Worm (Caenorhabditis elegans) whole organism, L2 larva: Measurements from ENCODE around the gene T23F2.4.

Source experiments
- F13H6.1 ChIP-seq: sonication (generic microtip); optimal IDR thresholded peaks from 2 replicates; lab custom pipeline; 2016; ENCODE audit warnings: missing genetic modification characterization, missing compliant biosample characterization
- ama-1 ChIP-seq: fragments of 150-350 bp; optimal IDR thresholded peaks from 2 replicates; lab custom pipeline; 2018; ENCODE audit warnings: inconsistent platforms
- ceh-82 ChIP-seq: fragments of 150-350 bp; optimal IDR thresholded peaks from 2 replicates; lab custom pipeline; 2014; ENCODE audit warnings: missing biosample characterization, missing genetic modification characterization
- fos-1 ChIP-seq: fragments of 150-350 bp; optimal IDR thresholded peaks from 2 replicates; lab custom pipeline; 2014; ENCODE audit warnings: missing biosample characterization, missing genetic modification characterization
- mab-5 ChIP-seq: fragments of 150-350 bp; optimal IDR thresholded peaks from 2 replicates; lab custom pipeline; 2014; ENCODE audit warnings: missing biosample characterization, missing genetic modification characterization
- mbf-1 ChIP-seq: sonication (generic microtip); optimal IDR thresholded peaks from 2 replicates; lab custom pipeline; 2017; ENCODE audit warnings: missing biosample characterization, missing genetic modification characterization
- mdl-1 ChIP-seq, 2 experiments: fragments of 150-350 bp in 1 of 2; sonication (generic microtip) in 1 of 2; optimal IDR thresholded peaks; 2 replicates each; lab custom pipeline; 2017; ENCODE audit warnings: missing biosample characterization in 2 of 2, missing genetic modification characterization in 2 of 2
- sem-4 ChIP-seq: fragments of 150-350 bp; optimal IDR thresholded peaks from 2 replicates; lab custom pipeline; 2014; ENCODE audit warnings: missing biosample characterization, missing genetic modification reagents, missing genetic modification characterization
- skn-1 ChIP-seq: sonication (generic microtip); optimal IDR thresholded peaks from 2 replicates; lab custom pipeline; 2017; ENCODE audit warnings: missing biosample characterization, missing genetic modification characterization
- sma-9 ChIP-seq, 2 experiments: fragments of 150-350 bp in 1 of 2; sonication (generic microtip) in 1 of 2; optimal IDR thresholded peaks; 2 replicates each; lab custom pipeline; 2014 to 2016; ENCODE audit warnings: missing genetic modification characterization in 2 of 2, mild to moderate bottlenecking in 1 of 2, missing biosample characterization in 1 of 2, missing compliant biosample characterization in 1 of 2, missing genetic modification reagents in 1 of 2, moderate library complexity in 1 of 2
- unc-39 ChIP-seq: fragments of 150-350 bp; optimal IDR thresholded peaks from 2 replicates; lab custom pipeline; 2014; ENCODE audit warnings: missing biosample characterization, missing genetic modification characterization
- unc-62 ChIP-seq: fragments of 150-350 bp; optimal IDR thresholded peaks from 2 replicates; lab custom pipeline; 2014; ENCODE audit warnings: missing biosample characterization, missing genetic modification reagents, missing genetic modification characterization
- zag-1 ChIP-seq: fragments of 150-350 bp; optimal IDR thresholded peaks from 2 replicates; lab custom pipeline; 2014; ENCODE audit warnings: missing biosample characterization, missing genetic modification characterization
- ztf-4 ChIP-seq: fragments of 150-350 bp; optimal IDR thresholded peaks from 2 replicates; lab custom pipeline; 2014; ENCODE audit warnings: missing biosample characterization, missing genetic modification characterization

ce11 chrX:5517063-5517462, 2.2 kb upstream of the T23F2.4 start, which contains the start of gene T23F2.5:
- TF ChIP-seq unc-62 (GFP tag; lab: Kevin White, UChicago) (no peak), skn-1 (no peak), ztf-4 (tag; lab: Kevin White, UChicago) (no peak), F13H6.1 (no peak), mab-5 (tag; lab: Kevin White, UChicago) (no peak), mbf-1 (tag; lab: Kevin White, UChicago) (no peak), fos-1 (tag; lab: Kevin White, UChicago) (no peak), sma-9 (GFP tag; optimal IDR thresholded peaks at IDR 0.05; lab: Kevin White, UChicago) (no peak), sma-9 (tag; optimal IDR thresholded peaks at IDR 0.05; lab: Kevin White, UChicago) (no peak), ama-1 (lab: Kevin White, UChicago) (no peak), ceh-82 (tag; lab: Kevin White, UChicago) (no peak), unc-39 (no peak), sem-4 (tag; lab: Kevin White, UChicago) (no peak), mdl-1 (tag; optimal IDR thresholded peaks at IDR 0.05; lab: Kevin White, UChicago) (no peak), zag-1 (tag; lab: Kevin White, UChicago) (no peak)
